Fruit fly (Drosophila melanogaster) Kc167 (cell line): Measurements from ENCODE around the gene SLIRP2.

ENCODE experiments used
- insv ChIP-seq: fragments of >200 bp; optimal IDR thresholded peaks from 3 replicates; lab custom pipeline; 2018; ENCODE audit warnings: missing external identifiers
- ttk ChIP-seq: sonication (Bioruptor generic); optimal IDR thresholded peaks from 2 replicates; lab custom pipeline; 2017; ENCODE audit warnings: missing external identifiers

SLIRP2 gene

dm6 chr3R:8700660-8701059 is 49.8 kb downstream of the SLIRP2 start:
- no peak for TF ChIP-seq insv (lab: Kevin White, UChicago)
- TF ChIP-seq ttk (lab: Kevin White, UChicago), result no peak
